Fruit fly (Drosophila melanogaster): ENCODE measurements around the gene bocks.

bocks gene

DNA sequence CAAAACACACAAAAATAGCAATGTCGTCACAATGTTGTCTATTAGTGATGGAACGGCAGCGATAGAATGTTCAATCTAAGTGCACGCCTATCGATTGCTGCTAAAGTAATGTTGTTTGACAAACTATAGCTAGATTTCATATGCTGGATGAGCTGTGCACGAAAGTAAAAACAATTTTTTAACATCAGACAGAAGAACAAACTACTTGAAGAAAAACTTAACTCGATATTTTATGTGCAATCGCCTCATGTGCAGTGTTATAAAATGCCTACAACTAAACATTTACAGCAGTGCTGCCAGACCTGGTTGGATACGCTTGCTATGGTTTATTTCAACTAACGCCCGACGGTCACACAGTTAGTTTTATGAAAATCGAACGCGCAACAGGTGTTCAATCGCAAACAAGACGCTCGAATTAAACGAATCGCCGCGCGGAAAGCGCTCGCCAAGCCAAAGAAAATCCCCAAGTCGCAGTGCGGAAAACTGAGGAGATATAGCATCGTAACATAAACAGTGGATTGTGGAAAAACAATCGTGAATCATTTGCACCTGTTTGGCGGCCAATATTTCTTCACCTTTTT, at the start of gene bocks, which contains the start of gene CG8312 (continued):
- TF ChIP-seq ems (GFP tag; optimal IDR thresholded peaks at IDR 0.05) = peak; percentile 65
- TF ChIP-seq dan (GFP tag; IDR thresholded peaks at IDR 0.05) = no peak
- peak; percentile 21 for TF ChIP-seq Deaf1 (tag; optimal IDR thresholded peaks at IDR 0.05)
- TF ChIP-seq Hmr (GFP tag; optimal IDR thresholded peaks at IDR 0.05) = peak; percentile 73
- no peak for TF ChIP-seq chm (GFP tag; IDR thresholded peaks at IDR 0.05)
- peak; percentile 16 for TF ChIP-seq BtbVII (GFP tag; optimal IDR thresholded peaks at IDR 0.05)
- no peak for TF ChIP-seq Dll (GFP tag; IDR thresholded peaks at IDR 0.05; ENCODE audit: partially characterized antibody)
- TF ChIP-seq CG2120 (GFP tag; optimal IDR thresholded peaks at IDR 0.05) = peak; percentile 78
- TF ChIP-seq Side (GFP tag; optimal IDR thresholded peaks at IDR 0.05) = peak; percentile 20
- TF ChIP-seq Ada2b (GFP tag; IDR thresholded peaks at IDR 0.05) = no peak
- no peak for TF ChIP-seq dysf (GFP tag; IDR thresholded peaks at IDR 0.05)
- peak; percentile 59 for TF ChIP-seq CG9609 (GFP tag; optimal IDR thresholded peaks at IDR 0.05)
- TF ChIP-seq CG30431 (GFP tag; optimal IDR thresholded peaks at IDR 0.05) = no peak
- TF ChIP-seq abd-A (tag; optimal IDR thresholded peaks at IDR 0.05) = no peak
- peak; percentile 16 for TF ChIP-seq CG7556 (GFP tag; optimal IDR thresholded peaks at IDR 0.05)
- TF ChIP-seq vfl (GFP tag; optimal IDR thresholded peaks at IDR 0.05) = no peak
- TF ChIP-seq repo (GFP tag; optimal IDR thresholded peaks at IDR 0.05) = peak; percentile 46
- TF ChIP-seq Sry-δ (GFP tag; optimal IDR thresholded peaks at IDR 0.05) = peak; percentile 99
- TF ChIP-seq run (tag; optimal IDR thresholded peaks at IDR 0.05) = no peak
- no peak for TF ChIP-seq CG10321 (GFP tag; IDR thresholded peaks at IDR 0.05)
- TF ChIP-seq fd64A (GFP tag; optimal IDR thresholded peaks at IDR 0.05) = no peak
- TF ChIP-seq CG13775 (GFP tag; optimal IDR thresholded peaks at IDR 0.05) = peak; percentile 26
- TF ChIP-seq chif (GFP tag; optimal IDR thresholded peaks at IDR 0.05) = peak; percentile 28 to 55
- no peak for TF ChIP-seq ken (GFP tag; IDR thresholded peaks at IDR 0.05)
- no peak for TF ChIP-seq Optix (GFP tag; IDR thresholded peaks at IDR 0.05)
- TF ChIP-seq CG11085 (GFP tag; IDR thresholded peaks at IDR 0.05) = no peak
- no peak for TF ChIP-seq mirr (GFP tag; optimal IDR thresholded peaks at IDR 0.05)
- TF ChIP-seq CG3838 (GFP tag; optimal IDR thresholded peaks at IDR 0.05) = peak; percentile 80
- TF ChIP-seq HHEX (GFP tag; optimal IDR thresholded peaks at IDR 0.05) = no peak
- TF ChIP-seq sens (GFP tag) = peak; percentile 88
- no peak for TF ChIP-seq CG10565 (GFP tag; optimal IDR thresholded peaks at IDR 0.05)
- peak; percentile 63 for TF ChIP-seq chn (GFP tag; optimal IDR thresholded peaks at IDR 0.05)
- no peak for TF ChIP-seq CG7928 (GFP tag; optimal IDR thresholded peaks at IDR 0.05)
- TF ChIP-seq h (optimal IDR thresholded peaks at IDR 0.05) = no peak
- TF ChIP-seq Dad (GFP tag; optimal IDR thresholded peaks at IDR 0.05) = peak; percentile 59
- TF ChIP-seq CG2199 (GFP tag; IDR thresholded peaks at IDR 0.05) = no peak
- no peak for TF ChIP-seq H2.0 (GFP tag; IDR thresholded peaks at IDR 0.05)
- TF ChIP-seq CG14965 (GFP tag; optimal IDR thresholded peaks at IDR 0.05; ENCODE audit: borderline replicate concordance) = no peak
- TF ChIP-seq CG17385 (GFP tag; optimal IDR thresholded peaks at IDR 0.05) = peak; percentile 29
- TF ChIP-seq tgo (GFP tag; IDR thresholded peaks at IDR 0.05) = no peak
- no peak for TF ChIP-seq hb (GFP tag; IDR thresholded peaks at IDR 0.05; ENCODE audit: partially characterized antibody)
- no peak for TF ChIP-seq CG11093 (GFP tag; IDR thresholded peaks at IDR 0.05)
- TF ChIP-seq CG1233 (GFP tag; optimal IDR thresholded peaks at IDR 0.05) = peak; percentile 35
- TF ChIP-seq sisA (GFP tag; IDR thresholded peaks at IDR 0.05) = no peak
- TF ChIP-seq Ravus (GFP tag; IDR thresholded peaks at IDR 0.05) = no peak
- no peak for TF ChIP-seq CG10274 (GFP tag; optimal IDR thresholded peaks at IDR 0.05)
- TF ChIP-seq gcm (GFP tag; optimal IDR thresholded peaks at IDR 0.05) = no peak
- TF ChIP-seq HLH3B (GFP tag; IDR thresholded peaks at IDR 0.05) = no peak
- no peak for TF ChIP-seq bsh (GFP tag; optimal IDR thresholded peaks at IDR 0.05)
- no peak for TF ChIP-seq CG12744 (GFP tag; optimal IDR thresholded peaks at IDR 0.05)
- no peak for TF ChIP-seq psq (GFP tag; optimal IDR thresholded peaks at IDR 0.05)
- TF ChIP-seq Myb (GFP tag; optimal IDR thresholded peaks at IDR 0.05) = peak; percentile 72

Measured in whole organism, embryonic.